Fruit fly (Drosophila melanogaster): Measurements from ENCODE around the gene Moe.

DNA sequence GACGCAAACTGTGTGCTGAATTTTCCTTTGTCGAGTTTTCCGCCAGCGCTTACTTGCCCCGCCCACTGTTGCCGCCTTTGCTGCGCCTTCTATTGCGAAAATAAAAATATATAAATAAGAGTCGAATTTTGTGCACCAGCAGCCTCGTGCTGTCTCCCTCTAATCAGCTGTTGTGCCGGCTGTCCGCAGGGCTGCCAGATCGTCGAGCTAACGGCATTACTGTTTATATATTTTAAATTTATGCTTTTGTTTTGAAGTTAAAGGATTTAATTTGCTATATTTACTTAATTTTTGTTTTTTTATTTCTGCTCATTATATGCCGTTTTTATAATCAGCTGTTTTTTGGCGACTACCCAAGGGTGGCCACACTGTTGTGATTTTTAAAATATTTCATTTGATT, 2.0 kb upstream of the Moe start, which contains the start of gene Uros1:
- no peak for TF ChIP-seq CG8478 (optimal IDR thresholded peaks at IDR 0.05)
- TF ChIP-seq psq (optimal IDR thresholded peaks at IDR 0.05) = no peak
- no peak for TF ChIP-seq pan (optimal IDR thresholded peaks at IDR 0.05)

Measured in whole organism.